Fruit fly (Drosophila melanogaster): ENCODE results near the gene sta.
A peak's percentile ranks its signal among the peaks of the same experiment; 100 is the strongest.

Gene sta

dm6 chrX:1470562-1470961, 12.7 kb downstream of the sta start, which contains the start of gene pck (continued):
- no peak for TF ChIP-seq ham (GFP tag; IDR thresholded peaks at IDR 0.05)
- TF ChIP-seq CG12071 (GFP tag; optimal IDR thresholded peaks at IDR 0.05) = no peak
- peak in 1 of 3 experiments; percentile 48 for TF ChIP-seq lola (GFP tag; optimal IDR thresholded peaks at IDR 0.05)
- peak; percentile 66 for TF ChIP-seq CG9609 (GFP tag; optimal IDR thresholded peaks at IDR 0.05)
- no peak for TF ChIP-seq CG43689 (GFP tag; IDR thresholded peaks at IDR 0.05)
- TF ChIP-seq Rx (GFP tag; IDR thresholded peaks at IDR 0.05) = peak; percentile 50; the same call in 1 of the 2 replicates
- peak; percentile 72 for TF ChIP-seq CG18599 (GFP tag; optimal IDR thresholded peaks at IDR 0.05)
- TF ChIP-seq sim (GFP tag; IDR thresholded peaks at IDR 0.05) = no peak
- peak; percentile 57 for TF ChIP-seq CG10979 (tag; optimal IDR thresholded peaks at IDR 0.05)
- TF ChIP-seq mirr (GFP tag; optimal IDR thresholded peaks at IDR 0.05) = no peak
- TF ChIP-seq cato (GFP tag; optimal IDR thresholded peaks at IDR 0.05; ENCODE audit: borderline replicate concordance) = peak; percentile 32
- TF ChIP-seq Atf-2 (GFP tag; optimal IDR thresholded peaks at IDR 0.05) = peak; percentile 4
- no peak for TF ChIP-seq CG6854 (GFP tag; optimal IDR thresholded peaks at IDR 0.05)
- TF ChIP-seq mld (GFP tag; IDR thresholded peaks at IDR 0.05; ENCODE audit: partially characterized antibody) = no peak
- TF ChIP-seq ro (GFP tag; IDR thresholded peaks at IDR 0.05) = no peak
- no peak for TF ChIP-seq D19A (tag; optimal IDR thresholded peaks at IDR 0.05)
- no peak for TF ChIP-seq CG15479 (GFP tag; optimal IDR thresholded peaks at IDR 0.05)
- TF ChIP-seq CG13287 (GFP tag; IDR thresholded peaks at IDR 0.05; ENCODE audit: partially characterized antibody) = peak; percentile 65
- peak; percentile 75 for TF ChIP-seq Chrac-16 (GFP tag; optimal IDR thresholded peaks at IDR 0.05)
- peak; percentile 24 for TF ChIP-seq CG3163 (GFP tag; optimal IDR thresholded peaks at IDR 0.05)
- peak; percentile 32; the same call in 1 of the 2 replicates for TF ChIP-seq CG4360 (GFP tag; IDR thresholded peaks at IDR 0.05)
- no peak for TF ChIP-seq otp (GFP tag; IDR thresholded peaks at IDR 0.05)
- peak; percentile 36 for TF ChIP-seq slp2 (GFP tag; optimal IDR thresholded peaks at IDR 0.05)
- TF ChIP-seq zen (tag; optimal IDR thresholded peaks at IDR 0.05) = peak; percentile 45
- TF ChIP-seq fd3F (GFP tag; optimal IDR thresholded peaks at IDR 0.05) = no peak
- TF ChIP-seq caup (GFP tag; optimal IDR thresholded peaks at IDR 0.05; ENCODE audit: severe bottlenecking) = peak; percentile 51
- TF ChIP-seq jumu (GFP tag; optimal IDR thresholded peaks at IDR 0.05) = peak; percentile 50
- TF ChIP-seq Ravus (GFP tag; IDR thresholded peaks at IDR 0.05) = no peak
- no peak for TF ChIP-seq scrt (GFP tag; optimal IDR thresholded peaks at IDR 0.05)
- TF ChIP-seq Myb (GFP tag; optimal IDR thresholded peaks at IDR 0.05) = peak; percentile 34
- TF ChIP-seq Sry-δ (GFP tag; optimal IDR thresholded peaks at IDR 0.05) = peak; percentile 89
- TF ChIP-seq Lhr (GFP tag; optimal IDR thresholded peaks at IDR 0.05) = peak; percentile 42
- peak; percentile 48 for TF ChIP-seq CG8944 (GFP tag; optimal IDR thresholded peaks at IDR 0.05)
- no peak for TF ChIP-seq klu (GFP tag; IDR thresholded peaks at IDR 0.05)
- TF ChIP-seq CG13624 (GFP tag; optimal IDR thresholded peaks at IDR 0.05) = peak; percentile 4
- TF ChIP-seq lmd (GFP tag; IDR thresholded peaks at IDR 0.05) = peak; percentile 44; the same call in 1 of the 2 replicates
- TF ChIP-seq Dbx (GFP tag; IDR thresholded peaks at IDR 0.05) = peak; percentile 59; the same call in 2 of the 3 replicates
- no peak; the same call in 2 of the 3 replicates for TF ChIP-seq zen2 (GFP tag; IDR thresholded peaks at IDR 0.05; ENCODE audit: partially characterized antibody)
- TF ChIP-seq CG12236 (GFP tag; optimal IDR thresholded peaks at IDR 0.05) = peak; percentile 45
- peak; percentile 19 for TF ChIP-seq CG16815 (GFP tag; optimal IDR thresholded peaks at IDR 0.05)
- TF ChIP-seq sens-2 (GFP tag; IDR thresholded peaks at IDR 0.05) = no peak
- peak; percentile 52 for TF ChIP-seq CG8924 (tag; optimal IDR thresholded peaks at IDR 0.05)
- peak; percentile 27 for TF ChIP-seq bcd (GFP tag; optimal IDR thresholded peaks at IDR 0.05)
- 0 out of 2 replicates have a peak, but pooled peaks have one; percentile 29 for TF ChIP-seq nerfin-2 (GFP tag; IDR thresholded peaks at IDR 0.05; ENCODE audit: partially characterized antibody)
- TF ChIP-seq Hr78 (GFP tag; optimal IDR thresholded peaks at IDR 0.05) = no peak
- no peak for TF ChIP-seq Doc2 (GFP tag; IDR thresholded peaks at IDR 0.05)
- peak; percentile 70 for TF ChIP-seq E2f1 (GFP tag; IDR thresholded peaks at IDR 0.05)
- TF ChIP-seq pan (optimal IDR thresholded peaks at IDR 0.05) = no peak
- peak in 1 of 2 experiments; percentile 70 for TF ChIP-seq pan (GFP tag; optimal IDR thresholded peaks at IDR 0.05 in 1 of 2, IDR thresholded peaks at IDR 0.05 in 1 of 2)
- peak; percentile 80 for TF ChIP-seq tin (GFP tag; optimal IDR thresholded peaks at IDR 0.05)
